Worm (Caenorhabditis elegans) whole organism, L4 larva: ENCODE results near the gene wht-7.
A peak's percentile ranks its signal among the peaks of the same experiment; 100 is the strongest.

Source experiments
- F26F4.8 ChIP-seq: fragments of 200-800 bp; sonication (Bioruptor generic); conservative IDR thresholded peaks from 2 replicates; pipeline ENCODE4 v1.3.6; 2022; ENCODE audit warnings: missing genetic modification characterization, missing compliant biosample characterization
- fos-1 ChIP-seq: fragments of 150-350 bp; optimal IDR thresholded peaks from 2 replicates; lab custom pipeline; 2014; ENCODE audit warnings: missing biosample characterization, missing genetic modification characterization
- lsy-2 ChIP-seq, 2 experiments: fragments of 150-350 bp in 1 of 2; sonication (generic microtip) in 1 of 2; optimal IDR thresholded peaks; 2 replicates each; lab custom pipeline; 2014 to 2017; ENCODE audit warnings: missing biosample characterization in 2 of 2, missing genetic modification characterization in 2 of 2
- mdl-1 ChIP-seq, 2 experiments: fragments of 150-350 bp in 1 of 2; sonication (generic microtip) in 1 of 2; optimal IDR thresholded peaks; 2 replicates each; lab custom pipeline; 2014 to 2017; ENCODE audit warnings: missing biosample characterization in 2 of 2, missing genetic modification characterization in 2 of 2
- pqm-1 ChIP-seq: sonication (generic microtip); optimal IDR thresholded peaks from 2 replicates; lab custom pipeline; 2017; ENCODE audit warnings: missing biosample characterization, missing genetic modification characterization
- tra-1 ChIP-seq: fragments of 200-800 bp; sonication (Bioruptor generic); IDR thresholded peaks from 2 replicates; pipeline ENCODE4 v1.3.6; 2022; ENCODE audit warnings: missing genetic modification reagents, missing genetic modification characterization, missing compliant biosample characterization
- unc-130 ChIP-seq: sonication (generic microtip); optimal IDR thresholded peaks from 2 replicates; lab custom pipeline; 2016; ENCODE audit warnings: missing genetic modification reagents, missing genetic modification characterization, missing compliant biosample characterization
- unc-62 ChIP-seq, 3 experiments: fragments of 150-350 bp in 1 of 3; sonication (generic microtip); optimal IDR thresholded peaks in 2 of 3; peaks in 1 of 3; 1 replicate in 1 of 3; 2 replicates in 2 of 3; lab custom pipeline; 2014 to 2017; ENCODE audit warnings: missing biosample characterization in 3 of 3, missing genetic modification characterization in 3 of 3, missing genetic modification reagents in 3 of 3, missing genotype in 1 of 3
- zip-2 ChIP-seq: fragments of 150-350 bp; optimal IDR thresholded peaks from 2 replicates; lab custom pipeline; 2014; ENCODE audit warnings: missing biosample characterization, missing genetic modification characterization
- ztf-11 ChIP-seq: fragments of 150-350 bp; optimal IDR thresholded peaks from 2 replicates; lab custom pipeline; 2014; ENCODE audit warnings: missing biosample characterization, missing genetic modification characterization
- ztf-7 ChIP-seq: fragments of 150-350 bp; optimal IDR thresholded peaks from 2 replicates; lab custom pipeline; 2014; ENCODE audit warnings: missing biosample characterization, missing genetic modification characterization

ce11 chrIII:6146797-6147196 lies 2.6 kb downstream of the wht-7 start:
- TF ChIP-seq F26F4.8 (GFP tag; lab: Robert Waterston, UW) (no peak), fos-1 (no peak), ztf-11 (tag; lab: Kevin White, UChicago) (no peak), tra-1 (GFP tag; lab: Robert Waterston, UW) (no peak), unc-130 (GFP tag; lab: Kevin White, UChicago) (no peak), lsy-2 (tag; optimal IDR thresholded peaks at IDR 0.05; lab: Kevin White, UChicago) (no peak), unc-62 (GFP tag; optimal IDR thresholded peaks at IDR 0.05 in 1 of 2; lab: Kevin White, UChicago) (peak in 1 of 2 experiments; percentile 93), unc-62 (tag; optimal IDR thresholded peaks at IDR 0.05; lab: Kevin White, UChicago) (no peak), mdl-1 (tag; optimal IDR thresholded peaks at IDR 0.05; lab: Kevin White, UChicago) (no peak), ztf-7 (no peak), zip-2 (tag; lab: Kevin White, UChicago) (no peak), pqm-1 (no peak)
